Fruit fly (Drosophila melanogaster): ENCODE data around the gene Ndc80.

The Ndc80 gene

DNA sequence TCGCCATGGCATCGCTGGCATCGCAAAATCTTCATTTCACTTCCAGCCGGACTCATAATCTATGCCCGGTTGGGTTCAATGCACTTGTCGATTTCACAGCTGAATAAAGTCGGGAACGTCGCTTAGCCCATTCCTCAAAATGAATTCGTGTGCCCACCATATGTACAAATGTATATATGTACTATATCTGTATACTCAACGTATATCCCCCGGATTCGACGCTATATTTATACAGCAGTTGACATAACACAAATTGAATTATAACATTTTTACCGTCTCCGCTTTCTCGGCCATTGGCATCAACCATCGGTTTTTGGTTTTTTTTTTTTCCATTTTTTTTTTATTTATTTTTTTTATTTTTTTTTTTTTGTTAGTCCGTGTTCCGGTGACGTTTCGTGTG, 41.6 kb downstream of the Ndc80 start (continued):
- TF ChIP-seq Abd-B (GFP tag; optimal IDR thresholded peaks at IDR 0.05) (no peak), usp (GFP tag; optimal IDR thresholded peaks at IDR 0.05) (no peak), sv (GFP tag; optimal IDR thresholded peaks at IDR 0.05) (no peak), OdsH (GFP tag; optimal IDR thresholded peaks at IDR 0.05) (peak; percentile 65), Dif (GFP tag; optimal IDR thresholded peaks at IDR 0.05; ENCODE audit: partially characterized antibody) (no peak)

DNA sequence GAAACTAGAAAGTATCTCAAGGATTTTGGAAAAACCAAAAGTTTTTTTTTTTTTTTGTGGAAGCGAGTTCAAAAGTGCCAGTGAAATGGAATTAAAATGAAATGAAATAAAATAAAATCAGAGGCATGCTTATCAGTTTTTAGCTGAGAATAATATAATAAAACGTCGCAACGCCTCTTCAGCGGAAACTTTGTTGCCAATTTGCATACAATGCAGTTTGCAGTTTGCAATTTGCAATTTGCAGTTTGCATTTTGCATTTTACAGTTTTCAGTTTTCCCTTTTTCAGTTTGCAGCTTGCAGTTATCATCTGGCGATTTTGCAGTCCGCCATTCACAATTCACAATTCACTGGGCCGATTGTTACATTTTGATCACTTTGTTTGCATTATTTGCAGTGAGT, 43.0 kb downstream of the Ndc80 start:
- no peak for TF ChIP-seq Mio (GFP tag; optimal IDR thresholded peaks at IDR 0.05)
- no peak for TF ChIP-seq CG9705 (GFP tag; optimal IDR thresholded peaks at IDR 0.05)
- no peak for TF ChIP-seq pan (optimal IDR thresholded peaks at IDR 0.05)
- TF ChIP-seq Vsx2 (GFP tag; optimal IDR thresholded peaks at IDR 0.05; ENCODE audit: partially characterized antibody), result no peak
- TF ChIP-seq jim (GFP tag; optimal IDR thresholded peaks at IDR 0.05), result no peak
- no peak for TF ChIP-seq Sp1 (GFP tag; optimal IDR thresholded peaks at IDR 0.05)
- no peak for TF ChIP-seq Hr78 (GFP tag; optimal IDR thresholded peaks at IDR 0.05)
- TF ChIP-seq dl (GFP tag; optimal IDR thresholded peaks at IDR 0.05; ENCODE audit: insufficient read depth in 1 of 2, partially characterized antibody in 2 of 2), result no peak
- no peak for TF ChIP-seq h (GFP tag; optimal IDR thresholded peaks at IDR 0.05)
- TF ChIP-seq Myc (optimal IDR thresholded peaks at IDR 0.05), result no peak
- TF ChIP-seq Rel (GFP tag; optimal IDR thresholded peaks at IDR 0.05), result no peak
- no peak for TF ChIP-seq Rel (tag; optimal IDR thresholded peaks at IDR 0.05)
- no peak for TF ChIP-seq Hnf4 (GFP tag; optimal IDR thresholded peaks at IDR 0.05)
- no peak for TF ChIP-seq CG32264 (GFP tag; optimal IDR thresholded peaks at IDR 0.05)
- TF ChIP-seq dsf (GFP tag; optimal IDR thresholded peaks at IDR 0.05; ENCODE audit: borderline replicate concordance), result no peak
- TF ChIP-seq Jra (GFP tag; optimal IDR thresholded peaks at IDR 0.05), result no peak
- no peak for TF ChIP-seq woc (GFP tag; optimal IDR thresholded peaks at IDR 0.05)
- no peak for TF ChIP-seq ey (GFP tag; optimal IDR thresholded peaks at IDR 0.05)
- no peak for TF ChIP-seq HLH106 (tag; optimal IDR thresholded peaks at IDR 0.05)

DNA sequence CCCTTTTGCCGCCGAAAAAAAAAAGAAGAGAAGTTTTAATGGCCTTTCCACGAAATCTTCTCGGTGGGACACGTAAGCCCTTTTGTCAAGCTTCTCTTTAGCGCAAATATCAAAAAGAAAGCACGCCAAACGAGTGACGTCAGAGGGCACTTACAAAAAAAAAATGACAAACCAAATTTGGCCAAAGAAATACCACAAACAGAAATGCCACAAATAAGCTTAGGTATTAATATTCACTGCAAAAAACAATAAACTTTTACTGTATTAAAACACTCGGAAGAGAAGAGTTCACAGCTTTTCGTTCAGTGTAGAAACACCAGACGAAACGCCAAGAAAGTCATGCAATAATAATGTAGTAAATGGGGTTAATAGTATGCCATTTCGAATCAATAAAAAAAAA, 43.7 kb downstream of the Ndc80 start:
- TF ChIP-seq N (GFP tag; optimal IDR thresholded peaks at IDR 0.05) (no peak), Hnf4 (GFP tag; optimal IDR thresholded peaks at IDR 0.05) (peak; percentile 22), Rel (GFP tag; optimal IDR thresholded peaks at IDR 0.05) (no peak), Rel (tag; optimal IDR thresholded peaks at IDR 0.05) (no peak), dmrt93B (GFP tag; optimal IDR thresholded peaks at IDR 0.05) (no peak), h (GFP tag; optimal IDR thresholded peaks at IDR 0.05) (peak; percentile 32), tai (GFP tag; optimal IDR thresholded peaks at IDR 0.05) (no peak), Hr83 (GFP tag; optimal IDR thresholded peaks at IDR 0.05; ENCODE audit: poor library complexity, severe bottlenecking) (no peak), OdsH (GFP tag; optimal IDR thresholded peaks at IDR 0.05) (no peak), fru (GFP tag; optimal IDR thresholded peaks at IDR 0.05) (peak; percentile 57), CG32264 (GFP tag; optimal IDR thresholded peaks at IDR 0.05) (no peak), Abd-B (GFP tag; optimal IDR thresholded peaks at IDR 0.05) (no peak), CG9705 (GFP tag; optimal IDR thresholded peaks at IDR 0.05) (no peak), rgr (GFP tag; optimal IDR thresholded peaks at IDR 0.05) (peak; percentile 16), sage (GFP tag; optimal IDR thresholded peaks at IDR 0.05) (no peak), usp (GFP tag; optimal IDR thresholded peaks at IDR 0.05) (no peak), woc (GFP tag; optimal IDR thresholded peaks at IDR 0.05) (no peak), foxo (GFP tag; optimal IDR thresholded peaks at IDR 0.05) (peak in 1 of 2 experiments; percentile 52), sv (GFP tag; optimal IDR thresholded peaks at IDR 0.05) (no peak), psq (GFP tag; optimal IDR thresholded peaks at IDR 0.05) (peak; percentile 25), dsf (GFP tag; optimal IDR thresholded peaks at IDR 0.05; ENCODE audit: borderline replicate concordance) (no peak), Myc (optimal IDR thresholded peaks at IDR 0.05) (no peak), Hr78 (GFP tag; optimal IDR thresholded peaks at IDR 0.05) (no peak), br (GFP tag; optimal IDR thresholded peaks at IDR 0.05) (peak; percentile 41), ey (GFP tag; optimal IDR thresholded peaks at IDR 0.05) (peak; percentile 38), lola (GFP tag; optimal IDR thresholded peaks at IDR 0.05) (no peak)

DNA sequence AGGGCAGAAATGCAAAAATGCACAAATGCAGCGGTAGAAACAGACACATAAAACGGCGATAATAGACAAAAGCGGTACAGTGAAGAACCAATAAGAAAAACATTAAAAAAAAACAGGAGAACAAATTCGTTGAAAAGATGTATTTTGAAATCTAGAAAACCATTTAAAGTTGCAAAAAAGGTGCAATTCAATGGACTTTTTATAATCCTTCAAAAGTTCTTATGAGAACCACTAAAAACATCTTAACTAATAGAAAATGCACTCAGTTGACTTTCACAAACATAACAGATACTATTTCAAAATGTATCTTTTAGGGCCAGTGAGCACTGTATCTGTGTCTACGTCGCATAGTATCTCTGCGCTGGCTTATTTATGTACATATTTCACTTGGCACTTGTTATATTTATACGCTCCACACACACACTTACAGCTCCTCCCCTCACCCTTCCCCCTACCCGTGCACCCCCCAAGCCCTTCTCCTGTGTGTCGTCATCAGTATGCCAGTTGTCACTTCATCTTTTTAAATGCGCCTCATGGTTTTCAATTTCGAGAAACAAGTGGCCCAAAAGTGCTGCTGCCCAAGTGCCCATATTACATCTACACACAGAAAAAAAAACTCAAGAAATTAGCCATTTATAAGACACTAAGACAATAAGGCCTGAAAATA, 46.2 kb downstream of the Ndc80 start:
- TF ChIP-seq Dfd (GFP tag; optimal IDR thresholded peaks at IDR 0.05) (no peak), Hr78 (GFP tag; optimal IDR thresholded peaks at IDR 0.05) (no peak), sage (GFP tag; optimal IDR thresholded peaks at IDR 0.05) (no peak), HLH106 (tag; optimal IDR thresholded peaks at IDR 0.05) (no peak), rgr (GFP tag; optimal IDR thresholded peaks at IDR 0.05) (no peak), jim (GFP tag; optimal IDR thresholded peaks at IDR 0.05) (no peak), Rel (GFP tag; optimal IDR thresholded peaks at IDR 0.05) (no peak), Rel (tag; optimal IDR thresholded peaks at IDR 0.05) (no peak), lola (GFP tag; optimal IDR thresholded peaks at IDR 0.05) (no peak), N (GFP tag; optimal IDR thresholded peaks at IDR 0.05) (no peak)

Data from whole organism, wandering third instar larva.